Fruit fly (Drosophila melanogaster): Measurements from ENCODE around the gene CG32486.

The CG32486 gene

DNA sequence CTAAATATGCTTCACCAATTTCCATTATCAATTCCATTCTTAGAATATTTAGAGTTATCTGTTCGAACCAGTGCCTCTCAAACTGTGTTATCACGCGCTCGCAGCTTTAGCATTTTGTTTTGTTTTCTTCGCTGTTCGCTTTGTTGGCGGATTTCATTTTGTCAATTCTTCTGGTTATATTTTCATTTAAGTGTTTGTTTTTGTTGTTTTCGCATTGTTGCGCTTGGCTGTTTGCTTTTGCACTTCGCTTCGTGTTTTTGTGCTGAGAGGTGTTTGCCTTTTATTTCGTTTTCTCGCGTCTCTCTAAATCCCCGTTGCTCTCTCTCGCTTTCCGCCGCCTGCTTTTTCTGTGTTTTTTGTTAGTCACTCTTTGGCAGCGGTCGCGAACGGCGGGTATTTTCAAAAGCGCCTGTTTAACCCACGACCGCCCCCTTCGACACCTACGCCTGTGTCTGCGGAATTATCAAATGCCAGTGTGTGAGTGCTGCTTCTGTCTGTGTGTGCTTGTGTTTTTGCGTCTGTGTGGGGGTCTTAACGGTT, 7.0 kb upstream of the CG32486 start (continued):
- TF ChIP-seq E2f2 (GFP tag; IDR thresholded peaks at IDR 0.05), result peak; percentile 54
- peak; percentile 16 for TF ChIP-seq dmrt99B (tag; optimal IDR thresholded peaks at IDR 0.05)
- TF ChIP-seq CG13894 (tag; optimal IDR thresholded peaks at IDR 0.05), result peak; percentile 61
- TF ChIP-seq Trl (optimal IDR thresholded peaks at IDR 0.05), result peak; percentile 60 to 87
- TF ChIP-seq Trl (GFP tag; optimal IDR thresholded peaks at IDR 0.05), result peak; percentile 68
- TF ChIP-seq B-H1 (GFP tag; IDR thresholded peaks at IDR 0.05), result no peak
- TF ChIP-seq Tbp (GFP tag; optimal IDR thresholded peaks at IDR 0.05), result no peak
- TF ChIP-seq sr (GFP tag; IDR thresholded peaks at IDR 0.05), result peak; percentile 96
- TF ChIP-seq Atf-2 (GFP tag; optimal IDR thresholded peaks at IDR 0.05), result no peak
- peak; percentile 14 for TF ChIP-seq CG5245 (GFP tag; optimal IDR thresholded peaks at IDR 0.05)
- peak; percentile 27; the same call in 2 of the 4 replicates for TF ChIP-seq Gug (GFP tag; IDR thresholded peaks at IDR 0.05)
- peak; percentile 23 for TF ChIP-seq CG11723 (GFP tag; optimal IDR thresholded peaks at IDR 0.05)
- TF ChIP-seq Bgb (GFP tag; IDR thresholded peaks at IDR 0.05; ENCODE audit: partially characterized antibody), result peak; percentile 43; the same call in 1 of the 2 replicates
- 0 out of 2 replicates have a peak, but pooled peaks have one; percentile 27 for TF ChIP-seq inv (GFP tag; IDR thresholded peaks at IDR 0.05; ENCODE audit: partially characterized antibody)
- peak; percentile 62; the same call in 1 of the 3 replicates for TF ChIP-seq otp (GFP tag; IDR thresholded peaks at IDR 0.05)
- TF ChIP-seq ttk (GFP tag; IDR thresholded peaks at IDR 0.05), result 0 out of 2 replicates have a peak, but pooled peaks have one; percentile 34
- no peak for TF ChIP-seq MBD-R2 (GFP tag; IDR thresholded peaks at IDR 0.05)
- peak; percentile 10; the same call in 1 of the 2 replicates for TF ChIP-seq ato (GFP tag; IDR thresholded peaks at IDR 0.05; ENCODE audit: partially characterized antibody)
- TF ChIP-seq dpn (GFP tag; optimal IDR thresholded peaks at IDR 0.05), result peak in 1 of 2 experiments; percentile 13
- peak in 1 of 2 experiments; percentile 89 for TF ChIP-seq Hr78 (GFP tag; optimal IDR thresholded peaks at IDR 0.05)
- TF ChIP-seq CG16815 (GFP tag; optimal IDR thresholded peaks at IDR 0.05), result no peak
- no peak for TF ChIP-seq Vsx1 (GFP tag; optimal IDR thresholded peaks at IDR 0.05)
- peak in 1 of 2 experiments; percentile 44 for TF ChIP-seq Eip74EF (GFP tag; optimal IDR thresholded peaks at IDR 0.05)
- no peak for TF ChIP-seq Blimp-1 (GFP tag; optimal IDR thresholded peaks at IDR 0.05)
- TF ChIP-seq Meics (GFP tag; optimal IDR thresholded peaks at IDR 0.05), result peak; percentile 33
- no peak for TF ChIP-seq hb (GFP tag; IDR thresholded peaks at IDR 0.05; ENCODE audit: partially characterized antibody)
- no peak for TF ChIP-seq fd96Cb (tag; optimal IDR thresholded peaks at IDR 0.05)
- TF ChIP-seq CG12769 (tag; optimal IDR thresholded peaks at IDR 0.05), result peak; percentile 87
- TF ChIP-seq CG9797 (GFP tag; optimal IDR thresholded peaks at IDR 0.05), result no peak
- TF ChIP-seq Med (GFP tag), result peak; percentile 96
- no peak for TF ChIP-seq Hr3 (GFP tag; optimal IDR thresholded peaks at IDR 0.05)
- TF ChIP-seq CG12744 (GFP tag; optimal IDR thresholded peaks at IDR 0.05), result peak; percentile 4
- TF ChIP-seq CG8924 (tag; optimal IDR thresholded peaks at IDR 0.05), result no peak
- TF ChIP-seq CG7987 (GFP tag; optimal IDR thresholded peaks at IDR 0.05), result peak; percentile 69
- TF ChIP-seq ems (GFP tag; optimal IDR thresholded peaks at IDR 0.05), result peak; percentile 22
- no peak for TF ChIP-seq Dip2 (GFP tag; IDR thresholded peaks at IDR 0.05)
- TF ChIP-seq grn (GFP tag; optimal IDR thresholded peaks at IDR 0.05), result peak; percentile 26
- TF ChIP-seq Xrp1 (GFP tag; IDR thresholded peaks at IDR 0.05), result peak; percentile 26; the same call in 1 of the 2 replicates
- peak; percentile 28; the same call in 1 of the 2 replicates for TF ChIP-seq CG3847 (GFP tag; IDR thresholded peaks at IDR 0.05)
- peak; percentile 95 for TF ChIP-seq CG6654 (GFP tag; optimal IDR thresholded peaks at IDR 0.05)
- peak; percentile 37; the same call in 1 of the 2 replicates for TF ChIP-seq CG31224 (GFP tag; IDR thresholded peaks at IDR 0.05)
- TF ChIP-seq CG17829 (tag; optimal IDR thresholded peaks at IDR 0.05), result no peak
- peak; percentile 3 for TF ChIP-seq CG12155 (GFP tag; optimal IDR thresholded peaks at IDR 0.05)
- no peak for TF ChIP-seq CG8089 (GFP tag; optimal IDR thresholded peaks at IDR 0.05)

Data from whole organism, embryonic.